Fruit fly (Drosophila melanogaster) whole organism, embryonic: ENCODE data around the gene Sec8.

ENCODE experiments used
- Atf6 ChIP-seq: fragments of 200-800 bp; sonication (Bioruptor generic); IDR thresholded peaks from 2 replicates; pipeline ENCODE4 v1.3.6; 2022; ENCODE audit warnings: missing biosample characterization, missing genetic modification characterization
- B-H2 ChIP-seq: fragments of 200-800 bp; sonication (Bioruptor generic); optimal IDR thresholded peaks from 2 replicates; lab custom pipeline; 2018; ENCODE audit warnings: missing biosample characterization, mild to moderate bottlenecking, missing genetic modification characterization
- Blimp-1 ChIP-seq: fragments of 200-800 bp; sonication (Bioruptor generic); optimal IDR thresholded peaks from 3 replicates; lab custom pipeline; 2018; ENCODE audit warnings: missing biosample characterization, missing genetic modification characterization, mild to moderate bottlenecking, moderate library complexity, missing genetic modification reagents
- CG10543 ChIP-seq: fragments of 200-800 bp; sonication (Bioruptor generic); optimal IDR thresholded peaks from 3 replicates; lab custom pipeline; 2017; ENCODE audit warnings: missing biosample characterization, mild to moderate bottlenecking, missing genetic modification characterization, moderate library complexity
- CG11560 ChIP-seq: fragments of 200-800 bp; sonication (Bioruptor generic); IDR thresholded peaks from 3 replicates; pipeline ENCODE4 v1.3.6; 2022; ENCODE audit warnings: missing biosample characterization, missing genetic modification characterization
- CG12391 ChIP-seq: fragments of 200-800 bp; sonication (Bioruptor generic); optimal IDR thresholded peaks from 3 replicates; lab custom pipeline; 2018; ENCODE audit warnings: missing biosample characterization, mild to moderate bottlenecking, missing genetic modification characterization, moderate library complexity
- CG12659 ChIP-seq: fragments of 200-800 bp; sonication (Bioruptor generic); optimal IDR thresholded peaks from 3 replicates; lab custom pipeline; 2017; ENCODE audit warnings: mild to moderate bottlenecking, missing biosample characterization, missing genetic modification reagents, missing genetic modification characterization
- CG13296 ChIP-seq: fragments of 200-800 bp; sonication (Bioruptor generic); optimal IDR thresholded peaks from 3 replicates; lab custom pipeline; 2018; ENCODE audit warnings: missing biosample characterization, mild to moderate bottlenecking, missing genetic modification characterization
- CG3281 ChIP-seq: fragments of 200-800 bp; sonication (Bioruptor generic); optimal IDR thresholded peaks from 3 replicates; lab custom pipeline; 2017; ENCODE audit warnings: missing biosample characterization, mild to moderate bottlenecking, missing genetic modification characterization
- CG3838 ChIP-seq: fragments of 200-800 bp; sonication (Bioruptor generic); optimal IDR thresholded peaks from 3 replicates; lab custom pipeline; 2016; ENCODE audit warnings: missing biosample characterization, missing genetic modification characterization
- CG4360 ChIP-seq: fragments of 200-800 bp; sonication (Bioruptor generic); IDR thresholded peaks from 2 replicates; pipeline ENCODE4 v1.3.6; 2022; ENCODE audit warnings: missing biosample characterization, missing genetic modification characterization
- CG6791 ChIP-seq: fragments of 200-800 bp; sonication (Bioruptor generic); IDR thresholded peaks from 3 replicates; pipeline ENCODE4 v1.3.6; 2022; ENCODE audit warnings: missing biosample characterization, missing genetic modification characterization; ENCODE audit not compliant: partially characterized antibody
- CG8359 ChIP-seq: fragments of 200-800 bp; sonication (Bioruptor generic); optimal IDR thresholded peaks from 2 replicates; lab custom pipeline; 2017; ENCODE audit warnings: missing biosample characterization, mild to moderate bottlenecking, missing genetic modification characterization, borderline replicate concordance
- CG9797 ChIP-seq: fragments of 200-800 bp; sonication (Bioruptor generic); optimal IDR thresholded peaks from 3 replicates; lab custom pipeline; 2018; ENCODE audit warnings: missing biosample characterization, mild to moderate bottlenecking, missing genetic modification characterization
- CG9876 ChIP-seq: fragments of 200-800 bp; sonication (Bioruptor generic); optimal IDR thresholded peaks from 2 replicates; lab custom pipeline; 2016; ENCODE audit warnings: missing biosample characterization, missing genetic modification characterization
- CrebB ChIP-seq: fragments of 200-800 bp; sonication (Bioruptor generic); optimal IDR thresholded peaks from 3 replicates; lab custom pipeline; 2018; ENCODE audit warnings: missing biosample characterization, mild to moderate bottlenecking, missing genetic modification characterization
- Doc3 ChIP-seq: fragments of 200-800 bp; sonication (Bioruptor generic); IDR thresholded peaks from 3 replicates; pipeline ENCODE4 v1.3.6; 2022; ENCODE audit warnings: missing biosample characterization, missing genetic modification characterization; ENCODE audit not compliant: partially characterized antibody
- Dp ChIP-seq: fragments of 200-800 bp; sonication (Bioruptor generic); optimal IDR thresholded peaks from 2 replicates; lab custom pipeline; 2018; ENCODE audit warnings: missing biosample characterization, mild to moderate bottlenecking, missing genetic modification characterization, moderate library complexity
- Ets97D ChIP-seq: fragments of 200-800 bp; sonication (Bioruptor generic); optimal IDR thresholded peaks from 3 replicates; lab custom pipeline; 2016; ENCODE audit warnings: missing biosample characterization, missing genetic modification characterization
- H15 ChIP-seq: fragments of 200-800 bp; sonication (Bioruptor generic); IDR thresholded peaks from 3 replicates; pipeline ENCODE4 v1.3.6; 2022; ENCODE audit warnings: missing biosample characterization, missing genetic modification characterization
- H2.0 ChIP-seq: fragments of 200-800 bp; sonication (Bioruptor generic); IDR thresholded peaks from 2 replicates; pipeline ENCODE4 v1.3.6; 2022; ENCODE audit warnings: missing biosample characterization, missing genetic modification characterization
- HLH4C ChIP-seq: fragments of 200-800 bp; sonication (Bioruptor generic); IDR thresholded peaks from 3 replicates; pipeline ENCODE4 v1.3.6; 2022; ENCODE audit warnings: missing biosample characterization, missing genetic modification characterization; ENCODE audit not compliant: partially characterized antibody
- HLH54F ChIP-seq: fragments of 200-800 bp; sonication (Bioruptor generic); optimal IDR thresholded peaks from 3 replicates; lab custom pipeline; 2016; ENCODE audit warnings: missing biosample characterization, missing genetic modification characterization
- Hmx ChIP-seq: fragments of 200-800 bp; sonication (Bioruptor generic); optimal IDR thresholded peaks from 2 replicates; lab custom pipeline; 2016; ENCODE audit warnings: missing biosample characterization, missing genetic modification characterization
- Myb ChIP-seq: fragments of 200-800 bp; sonication (Bioruptor generic); optimal IDR thresholded peaks from 2 replicates; lab custom pipeline; 2016; ENCODE audit warnings: missing biosample characterization, missing genetic modification characterization
- Side ChIP-seq: fragments of 200-800 bp; sonication (Bioruptor generic); optimal IDR thresholded peaks from 2 replicates; lab custom pipeline; 2016; ENCODE audit warnings: missing biosample characterization, missing genetic modification characterization
- Spps ChIP-seq: fragments of 200-800 bp; sonication (Bioruptor generic); optimal IDR thresholded peaks from 2 replicates; lab custom pipeline; 2018; ENCODE audit warnings: missing biosample characterization, mild to moderate bottlenecking, missing genetic modification characterization
- Taf1 ChIP-seq: fragments of 200-800 bp; sonication (Bioruptor generic); IDR thresholded peaks from 2 replicates; pipeline ENCODE4 v1.3.6; 2022; ENCODE audit warnings: missing biosample characterization, missing genetic modification characterization
- bab2 ChIP-seq: fragments of 200-800 bp; sonication (Bioruptor generic); optimal IDR thresholded peaks from 2 replicates; lab custom pipeline; 2016; ENCODE audit warnings: missing biosample characterization, missing genetic modification characterization
- bbx ChIP-seq: fragments of 200-800 bp; sonication (Bioruptor generic); IDR thresholded peaks from 2 replicates; pipeline ENCODE4 v1.3.6; 2022; ENCODE audit warnings: missing biosample characterization, missing genetic modification characterization; ENCODE audit not compliant: partially characterized antibody
- cg ChIP-seq: fragments of 200-800 bp; sonication (Bioruptor generic); optimal IDR thresholded peaks from 3 replicates; lab custom pipeline; 2019; ENCODE audit warnings: missing biosample characterization, mild to moderate bottlenecking, missing genetic modification characterization, moderate library complexity
- disco-r ChIP-seq: fragments of 200-800 bp; sonication (Bioruptor generic); optimal IDR thresholded peaks from 2 replicates; lab custom pipeline; 2016; ENCODE audit warnings: missing biosample characterization, missing genetic modification characterization
- exex ChIP-seq: fragments of 200-800 bp; sonication (Bioruptor generic); optimal IDR thresholded peaks from 4 replicates; lab custom pipeline; 2018; ENCODE audit warnings: missing biosample characterization, mild to moderate bottlenecking, missing genetic modification characterization, moderate library complexity
- fd64A ChIP-seq: fragments of 200-800 bp; sonication (Bioruptor generic); optimal IDR thresholded peaks from 3 replicates; lab custom pipeline; 2018; ENCODE audit warnings: missing biosample characterization, mild to moderate bottlenecking, missing genetic modification characterization
- ftz-f1 ChIP-seq: fragments of 200-800 bp; sonication (Bioruptor generic); optimal IDR thresholded peaks from 2 replicates; lab custom pipeline; 2016; ENCODE audit warnings: missing biosample characterization, missing genetic modification characterization
- h ChIP-seq: fragments of >200 bp; optimal IDR thresholded peaks from 2 replicates; lab custom pipeline; 2017
- hkb ChIP-seq, 2 experiments: fragments of 200-800 bp in 1 of 2; fragments of >200 bp in 1 of 2; sonication (Bioruptor generic) in 1 of 2; IDR thresholded peaks in 1 of 2; optimal IDR thresholded peaks in 1 of 2; 2 replicates each; pipeline versions ENCODE4 v1.3.6 to Lab custom; 2017 to 2022; ENCODE audit warnings: missing biosample characterization in 1 of 2, missing genetic modification characterization in 1 of 2
- mirr ChIP-seq: fragments of 200-800 bp; sonication (Bioruptor generic); optimal IDR thresholded peaks from 3 replicates; lab custom pipeline; 2018; ENCODE audit warnings: missing biosample characterization, mild to moderate bottlenecking, missing genetic modification characterization
- nom ChIP-seq: fragments of 200-800 bp; sonication (Bioruptor generic); optimal IDR thresholded peaks from 2 replicates; lab custom pipeline; 2017; ENCODE audit warnings: missing biosample characterization, missing genetic modification characterization, mild to moderate bottlenecking, moderate library complexity, missing genetic modification reagents
- peb ChIP-seq: fragments of 200-800 bp; sonication (Bioruptor generic); IDR thresholded peaks from 2 replicates; pipeline ENCODE4 v1.3.6; 2022; ENCODE audit warnings: missing biosample characterization, missing genetic modification characterization
- pita ChIP-seq: fragments of 200-800 bp; sonication (Bioruptor generic); optimal IDR thresholded peaks from 2 replicates; lab custom pipeline; 2017; ENCODE audit warnings: missing biosample characterization, mild to moderate bottlenecking, missing genetic modification characterization
- pros ChIP-seq: fragments of 200-800 bp; sonication (Bioruptor generic); optimal IDR thresholded peaks from 3 replicates; lab custom pipeline; 2019; ENCODE audit warnings: missing biosample characterization, mild to moderate bottlenecking, missing genetic modification characterization, moderate library complexity
- row ChIP-seq: fragments of 200-800 bp; sonication (Bioruptor generic); IDR thresholded peaks from 3 replicates; pipeline ENCODE4 v1.3.6; 2022; ENCODE audit warnings: missing biosample characterization, missing genetic modification characterization
- run ChIP-seq: fragments of 200-800 bp; sonication (Bioruptor generic); optimal IDR thresholded peaks from 3 replicates; lab custom pipeline; 2018; ENCODE audit warnings: missing biosample characterization, mild to moderate bottlenecking, missing genetic modification characterization
- sd ChIP-seq: fragments of 200-800 bp; sonication (Bioruptor generic); optimal IDR thresholded peaks from 3 replicates; lab custom pipeline; 2018; ENCODE audit warnings: missing biosample characterization, mild to moderate bottlenecking, missing genetic modification characterization, moderate library complexity
- slou ChIP-seq: fragments of 200-800 bp; sonication (Bioruptor generic); optimal IDR thresholded peaks from 3 replicates; lab custom pipeline; 2016; ENCODE audit warnings: missing biosample characterization, missing genetic modification characterization
- slp2 ChIP-seq: fragments of 200-800 bp; sonication (Bioruptor generic); optimal IDR thresholded peaks from 2 replicates; lab custom pipeline; 2016; ENCODE audit warnings: missing biosample characterization, missing genetic modification characterization
- sna ChIP-seq: fragments of 200-800 bp; sonication (Bioruptor generic); IDR thresholded peaks from 2 replicates; pipeline ENCODE4 v1.3.6; 2022; ENCODE audit warnings: missing biosample characterization, missing genetic modification characterization; ENCODE audit not compliant: partially characterized antibody
- sr ChIP-seq: fragments of 200-800 bp; sonication (Bioruptor generic); IDR thresholded peaks from 3 replicates; pipeline ENCODE4 v1.3.6; 2022; ENCODE audit warnings: missing biosample characterization, missing genetic modification characterization
- stwl ChIP-seq: fragments of 200-800 bp; sonication (Bioruptor generic); optimal IDR thresholded peaks from 3 replicates; lab custom pipeline; 2018; ENCODE audit warnings: missing biosample characterization, mild to moderate bottlenecking, missing genetic modification characterization, moderate library complexity
- tap ChIP-seq: fragments of 200-800 bp; optimal IDR thresholded peaks from 3 replicates; lab custom pipeline; 2019; ENCODE audit warnings: missing biosample characterization, mild to moderate bottlenecking, missing genetic modification characterization, moderate library complexity

Gene Sec8

dm6 chr3R:5772433-5772832 lies 13.6 kb upstream of the Sec8 start (continued):
- TF ChIP-seq Blimp-1: no peak
- no peak for TF ChIP-seq tap
- TF ChIP-seq HLH4C (GFP tag; lab: Robert Waterston, UW): no peak
- TF ChIP-seq H15: no peak
- no peak for TF ChIP-seq pita (GFP tag; lab: Kevin White, UChicago)
- TF ChIP-seq CG12659 (GFP tag; lab: Kevin White, UChicago): no peak
- TF ChIP-seq stwl (tag; lab: Kevin White, UChicago): peak; percentile 65
- TF ChIP-seq HLH54F (GFP tag; lab: Kevin White, UChicago): no peak
- TF ChIP-seq Doc3: no peak
- no peak for TF ChIP-seq Atf6 (GFP tag; lab: Robert Waterston, UW)
- peak; percentile 83 for TF ChIP-seq cg
- 0 out of 3 replicates have a peak, but pooled peaks have one; percentile 7 for TF ChIP-seq row
- no peak for TF ChIP-seq B-H2 (GFP tag; lab: Kevin White, UChicago)
- no peak for TF ChIP-seq CG10543 (GFP tag; lab: Kevin White, UChicago)
- TF ChIP-seq CrebB (tag; lab: Kevin White, UChicago): no peak
- TF ChIP-seq CG9797: no peak
- TF ChIP-seq sr (GFP tag; lab: Robert Waterston, UW): peak; percentile 44; the same call in 1 of the 3 replicates
- no peak for TF ChIP-seq disco-r (GFP tag; lab: Kevin White, UChicago)
- no peak for TF ChIP-seq sd (tag; lab: Kevin White, UChicago)
- TF ChIP-seq Spps (tag; lab: Kevin White, UChicago): no peak
- no peak for TF ChIP-seq nom
- no peak for TF ChIP-seq pros
- 0 out of 2 replicates have a peak, but pooled peaks have one; percentile 24 for TF ChIP-seq bbx
- peak; percentile 21; the same call in 1 of the 3 replicates for TF ChIP-seq CG6791 (GFP tag; lab: Robert Waterston, UW)
- no peak for TF ChIP-seq hkb (optimal IDR thresholded peaks at IDR 0.05; lab: Kevin White, UChicago)
- TF ChIP-seq hkb (GFP tag; IDR thresholded peaks at IDR 0.05; lab: Robert Waterston, UW): no peak
- TF ChIP-seq run (tag; lab: Kevin White, UChicago): no peak
- peak; percentile 22 for TF ChIP-seq Dp (GFP tag; lab: Kevin White, UChicago)
- no peak for TF ChIP-seq CG13296
- no peak for TF ChIP-seq exex (tag; lab: Kevin White, UChicago)
- no peak for TF ChIP-seq slp2 (GFP tag; lab: Kevin White, UChicago)
- TF ChIP-seq CG3838 (GFP tag; lab: Kevin White, UChicago): no peak
- TF ChIP-seq slou (GFP tag; lab: Kevin White, UChicago): no peak
- no peak for TF ChIP-seq fd64A
- no peak for TF ChIP-seq Hmx (GFP tag; lab: Kevin White, UChicago)
- no peak for TF ChIP-seq CG8359
- TF ChIP-seq Ets97D (GFP tag; lab: Kevin White, UChicago): peak; percentile 8
- TF ChIP-seq h (lab: Kevin White, UChicago): no peak
- TF ChIP-seq sna (GFP tag; lab: Robert Waterston, UW): no peak
- TF ChIP-seq peb (GFP tag; lab: Robert Waterston, UW): no peak
- TF ChIP-seq Side (GFP tag; lab: Kevin White, UChicago): no peak
- no peak for TF ChIP-seq CG4360
- TF ChIP-seq bab2 (GFP tag; lab: Kevin White, UChicago): no peak
- no peak for TF ChIP-seq CG3281 (GFP tag; lab: Kevin White, UChicago)
- no peak for TF ChIP-seq Taf1 (GFP tag; lab: Robert Waterston, UW)
- no peak for TF ChIP-seq mirr
- no peak for TF ChIP-seq CG12391 (tag; lab: Kevin White, UChicago)
- TF ChIP-seq ftz-f1 (GFP tag; lab: Kevin White, UChicago): no peak
- no peak for TF ChIP-seq CG11560 (tag; lab: Robert Waterston, UW)
- TF ChIP-seq CG9876 (GFP tag; lab: Kevin White, UChicago): no peak
- no peak for TF ChIP-seq Myb
- TF ChIP-seq H2.0 (GFP tag; lab: Robert Waterston, UW): no peak
